Worm (Caenorhabditis elegans): ENCODE measurements around the gene nspb-6.
A peak's percentile ranks its signal among the peaks of the same experiment; 100 is the strongest.

nspb-6 gene

ce11 chrIV:5940608-5941007 lies 45.3 kb downstream of the nspb-6 start (continued):
- TF ChIP-seq hlh-11 (tag; optimal IDR thresholded peaks at IDR 0.05) (peak; percentile 38), lin-15B (tag; optimal IDR thresholded peaks at IDR 0.05) (no peak), nhr-41 (GFP tag; IDR thresholded peaks at IDR 0.05) (no peak), ZK546.5 (tag; optimal IDR thresholded peaks at IDR 0.05) (no peak), unc-130 (GFP tag; optimal IDR thresholded peaks at IDR 0.05) (no peak), lir-3 (tag; optimal IDR thresholded peaks at IDR 0.05) (no peak), lin-29 (GFP tag; IDR thresholded peaks at IDR 0.05) (no peak), dpl-1 (GFP tag; optimal IDR thresholded peaks at IDR 0.05) (no peak), daf-16 (GFP tag; optimal IDR thresholded peaks at IDR 0.05) (peak in 1 of 2 experiments; percentile 48), daf-16 (tag; optimal IDR thresholded peaks at IDR 0.05) (no peak), mxl-3 (GFP tag; optimal IDR thresholded peaks at IDR 0.05) (no peak), nhr-25 (tag; optimal IDR thresholded peaks at IDR 0.05; ENCODE audit: borderline replicate concordance, insufficient read depth) (no peak), mxl-2 (GFP tag; conservative IDR thresholded peaks at IDR 0.05) (no peak), nhr-28 (tag; optimal IDR thresholded peaks at IDR 0.05) (peak; percentile 4), php-3 (GFP tag; IDR thresholded peaks at IDR 0.05) (no peak), sdz-12 (GFP tag; optimal IDR thresholded peaks at IDR 0.05) (no peak), F26F4.8 (GFP tag; conservative IDR thresholded peaks at IDR 0.05) (no peak), unc-62 (GFP tag; optimal IDR thresholded peaks at IDR 0.05 in 1 of 2) (peak in 1 of 2 experiments; percentile 98), unc-62 (tag; optimal IDR thresholded peaks at IDR 0.05) (no peak), zfp-3 (GFP tag; conservative IDR thresholded peaks at IDR 0.05) (no peak), Y5F2A.4 (GFP tag; optimal IDR thresholded peaks at IDR 0.05) (no peak), nhr-42 (GFP tag; IDR thresholded peaks at IDR 0.05) (no peak)

- TF ChIP-seq lin-15B (tag; optimal IDR thresholded peaks at IDR 0.05) (no peak), mxl-2 (GFP tag; conservative IDR thresholded peaks at IDR 0.05) (no peak), daf-16 (GFP tag; optimal IDR thresholded peaks at IDR 0.05) (peak in 1 of 2 experiments; percentile 63), daf-16 (tag; optimal IDR thresholded peaks at IDR 0.05) (peak; percentile 73), mxl-3 (GFP tag; optimal IDR thresholded peaks at IDR 0.05) (no peak), sdz-12 (GFP tag; optimal IDR thresholded peaks at IDR 0.05) (no peak), lin-38 (GFP tag; IDR thresholded peaks at IDR 0.05) (no peak), mep-1 (tag; optimal IDR thresholded peaks at IDR 0.05) (peak; percentile 17), rbr-2 (tag; optimal IDR thresholded peaks at IDR 0.05) (peak; percentile 55), pqm-1 (tag; optimal IDR thresholded peaks at IDR 0.05) (no peak), gei-8 (GFP tag; optimal IDR thresholded peaks at IDR 0.05) (no peak), hlh-11 (tag; optimal IDR thresholded peaks at IDR 0.05) (peak; percentile 24), dve-1 (tag; optimal IDR thresholded peaks at IDR 0.05; ENCODE audit: insufficient read depth) (peak; percentile 17), daf-12 (tag; optimal IDR thresholded peaks at IDR 0.05) (no peak), ztf-11 (tag; optimal IDR thresholded peaks at IDR 0.05) (no peak), nhr-28 (tag; optimal IDR thresholded peaks at IDR 0.05) (peak; percentile 30), ZK546.5 (tag; optimal IDR thresholded peaks at IDR 0.05) (no peak), ctbp-1 (GFP tag; IDR thresholded peaks at IDR 0.05) (no peak), ceh-32 (tag; optimal IDR thresholded peaks at IDR 0.05; ENCODE audit: poor library complexity) (no peak)
Measured at ce11 chrIV:5941236-5941976, 46.1 kb downstream of the nspb-6 start, which contains the start of gene pfkb-1.2. Gene pfkb-1.2 (plus strand): TSS chrIV:5941926.

- TF ChIP-seq unc-62 (GFP tag; optimal IDR thresholded peaks at IDR 0.05 in 1 of 2) (peak in 1 of 2 experiments; percentile 90), unc-62 (tag; optimal IDR thresholded peaks at IDR 0.05) (no peak), dmd-8 (GFP tag; IDR thresholded peaks at IDR 0.05) (no peak), aha-1 (tag) (peak; percentile 96)
Measured at ce11 chrIV:5944172-5944571, 48.9 kb downstream of the nspb-6 start.

ce11 chrIV:5945455-5945854 lies 50.2 kb downstream of the nspb-6 start:
- TF ChIP-seq snpc-1.2 (GFP tag; IDR thresholded peaks at IDR 0.05): peak; percentile 55; the same call in 1 of the 2 replicates
- no peak for TF ChIP-seq dve-1 (tag; optimal IDR thresholded peaks at IDR 0.05; ENCODE audit: insufficient read depth)
- TF ChIP-seq lin-29 (GFP tag; IDR thresholded peaks at IDR 0.05): no peak
- no peak for TF ChIP-seq ztf-11 (tag; optimal IDR thresholded peaks at IDR 0.05)
